Fruit fly (Drosophila melanogaster) whole organism, embryonic: ENCODE data around the gene Targ2.

Experiments
- CG11695 ChIP-seq: fragments of 200-800 bp; sonication (Bioruptor generic); IDR thresholded peaks from 3 replicates; pipeline ENCODE4 v1.3.6; 2022; ENCODE audit warnings: missing biosample characterization, missing genetic modification characterization
- CG12155 ChIP-seq: fragments of 200-800 bp; sonication (Bioruptor generic); optimal IDR thresholded peaks from 3 replicates; lab custom pipeline; 2016; ENCODE audit warnings: missing biosample characterization, missing genetic modification characterization
- CG12236 ChIP-seq: fragments of 200-800 bp; sonication (Bioruptor generic); optimal IDR thresholded peaks from 2 replicates; lab custom pipeline; 2016; ENCODE audit warnings: missing biosample characterization, missing genetic modification characterization
- CG14014 ChIP-seq: fragments of 200-800 bp; sonication (Bioruptor generic); IDR thresholded peaks from 2 replicates; pipeline ENCODE4 v1.3.6; 2022; ENCODE audit warnings: missing biosample characterization, missing genetic modification characterization
- CG14667 ChIP-seq: fragments of 200-800 bp; sonication (Bioruptor generic); IDR thresholded peaks from 2 replicates; pipeline ENCODE4 v1.3.6; 2022; ENCODE audit warnings: missing biosample characterization, missing genetic modification characterization
- CG17328 ChIP-seq: fragments of 200-800 bp; sonication (Bioruptor generic); IDR thresholded peaks from 2 replicates; pipeline ENCODE4 v1.3.6; 2022; ENCODE audit warnings: missing biosample characterization, missing genetic modification characterization
- CG2889 ChIP-seq: fragments of 200-800 bp; sonication (Bioruptor generic); IDR thresholded peaks from 3 replicates; pipeline ENCODE4 v1.3.6; 2022; ENCODE audit warnings: missing biosample characterization, missing genetic modification characterization
- CG3065 ChIP-seq: fragments of 200-800 bp; sonication (Bioruptor generic); optimal IDR thresholded peaks from 2 replicates; lab custom pipeline; 2016; ENCODE audit warnings: missing biosample characterization, missing genetic modification characterization
- CG31224 ChIP-seq: fragments of 200-800 bp; sonication (Bioruptor generic); IDR thresholded peaks from 2 replicates; pipeline ENCODE4 v1.3.6; 2022; ENCODE audit warnings: missing biosample characterization, missing genetic modification characterization
- CG31365 ChIP-seq: fragments of 200-800 bp; sonication (Bioruptor generic); optimal IDR thresholded peaks from 2 replicates; lab custom pipeline; 2018; ENCODE audit warnings: missing biosample characterization, mild to moderate bottlenecking, missing genetic modification characterization
- CG42726 ChIP-seq: fragments of 200-800 bp; sonication (Bioruptor generic); IDR thresholded peaks from 2 replicates; pipeline ENCODE4 v1.3.6; 2022; ENCODE audit warnings: missing biosample characterization, missing genetic modification characterization; ENCODE audit not compliant: partially characterized antibody
- CG5180 ChIP-seq: fragments of 200-800 bp; sonication (Bioruptor generic); optimal IDR thresholded peaks from 3 replicates; lab custom pipeline; 2017; ENCODE audit warnings: missing biosample characterization, missing genetic modification characterization, mild to moderate bottlenecking, moderate library complexity, missing genetic modification reagents
- CG6689 ChIP-seq: fragments of 200-800 bp; sonication (Bioruptor generic); IDR thresholded peaks from 2 replicates; pipeline ENCODE4 v1.3.6; 2022; ENCODE audit warnings: missing biosample characterization, missing genetic modification characterization
- CkIIα-i1 ChIP-seq: fragments of 200-800 bp; sonication (Bioruptor generic); IDR thresholded peaks from 2 replicates; pipeline ENCODE4 v1.3.6; 2022; ENCODE audit warnings: missing biosample characterization, missing genetic modification characterization
- D ChIP-seq, 2 experiments: fragments of 200-800 bp in 1 of 2; fragments of >200 bp in 1 of 2; sonication (Bioruptor generic) in 1 of 2; optimal IDR thresholded peaks; 2 replicates in 1 of 2; 3 replicates in 1 of 2; lab custom pipeline; 2017; ENCODE audit warnings: mild to moderate bottlenecking in 1 of 2, missing biosample characterization in 1 of 2, missing genetic modification characterization in 1 of 2, missing genetic modification reagents in 1 of 2
- Ets65A ChIP-seq: fragments of 200-800 bp; sonication (Bioruptor generic); peaks from one replicate; lab custom pipeline; 2016; ENCODE audit warnings: missing biosample characterization, missing genetic modification characterization
- Hey ChIP-seq: fragments of 200-800 bp; sonication (Bioruptor generic); optimal IDR thresholded peaks from 3 replicates; lab custom pipeline; 2018; ENCODE audit warnings: missing biosample characterization, mild to moderate bottlenecking, missing genetic modification characterization
- HmgZ ChIP-seq: fragments of 200-800 bp; sonication (Bioruptor generic); optimal IDR thresholded peaks from 2 replicates; lab custom pipeline; 2018; ENCODE audit warnings: missing biosample characterization, mild to moderate bottlenecking, missing genetic modification characterization
- MESR4 ChIP-seq: fragments of 200-800 bp; sonication (Bioruptor generic); optimal IDR thresholded peaks from 2 replicates; lab custom pipeline; 2018; ENCODE audit warnings: missing biosample characterization, mild to moderate bottlenecking, missing genetic modification characterization, moderate library complexity
- MTF-1 ChIP-seq: fragments of 200-800 bp; sonication (Bioruptor generic); optimal IDR thresholded peaks from 2 replicates; lab custom pipeline; 2018; ENCODE audit warnings: missing biosample characterization, mild to moderate bottlenecking, missing genetic modification characterization, borderline replicate concordance
- Mrtf ChIP-seq: fragments of 200-800 bp; sonication (Bioruptor generic); IDR thresholded peaks from 3 replicates; pipeline ENCODE4 v1.3.6; 2022; ENCODE audit warnings: missing biosample characterization, missing genetic modification characterization
- Nf-YC ChIP-seq: fragments of 200-800 bp; optimal IDR thresholded peaks from 3 replicates; lab custom pipeline; 2019; ENCODE audit warnings: missing biosample characterization, mild to moderate bottlenecking, missing genetic modification characterization, moderate library complexity
- Oli ChIP-seq: fragments of 200-800 bp; sonication (Bioruptor generic); optimal IDR thresholded peaks from 2 replicates; lab custom pipeline; 2018; ENCODE audit warnings: missing biosample characterization, mild to moderate bottlenecking, missing genetic modification characterization, moderate library complexity
- Opbp ChIP-seq: fragments of 200-800 bp; sonication (Bioruptor generic); IDR thresholded peaks from 3 replicates; pipeline ENCODE4 v1.3.6; 2022; ENCODE audit warnings: missing biosample characterization, missing genetic modification characterization; ENCODE audit not compliant: partially characterized antibody
- Sox102F ChIP-seq: fragments of 200-800 bp; sonication (Bioruptor generic); optimal IDR thresholded peaks from 2 replicates; lab custom pipeline; 2018; ENCODE audit warnings: missing biosample characterization, mild to moderate bottlenecking, missing genetic modification characterization, moderate library complexity
- Xbp1 ChIP-seq: fragments of 200-800 bp; sonication (Bioruptor generic); optimal IDR thresholded peaks from 3 replicates; lab custom pipeline; 2016; ENCODE audit warnings: missing biosample characterization, mild to moderate bottlenecking, missing genetic modification characterization
- cg ChIP-seq: fragments of 200-800 bp; sonication (Bioruptor generic); optimal IDR thresholded peaks from 3 replicates; lab custom pipeline; 2019; ENCODE audit warnings: missing biosample characterization, mild to moderate bottlenecking, missing genetic modification characterization, moderate library complexity
- dan ChIP-seq: fragments of 200-800 bp; sonication (Bioruptor generic); IDR thresholded peaks from 2 replicates; pipeline ENCODE4 v1.3.6; 2022; ENCODE audit warnings: missing biosample characterization, missing genetic modification characterization
- emc ChIP-seq: fragments of 200-800 bp; sonication (Bioruptor generic); optimal IDR thresholded peaks from 2 replicates; lab custom pipeline; 2016; ENCODE audit warnings: missing biosample characterization, missing genetic modification characterization
- esg ChIP-seq: fragments of 200-800 bp; sonication (Bioruptor generic); conservative IDR thresholded peaks from 2 replicates; pipeline ENCODE4 v1.3.6; 2022; ENCODE audit warnings: missing biosample characterization, missing genetic modification characterization
- eve ChIP-seq, 2 experiments: fragments of >200 bp; optimal IDR thresholded peaks; 2 replicates each; lab custom pipeline; 2017; ENCODE audit warnings: missing biosample characterization in 2 of 2, missing genetic modification characterization in 2 of 2
- ewg ChIP-seq: fragments of 200-800 bp; sonication (Bioruptor generic); optimal IDR thresholded peaks from 3 replicates; lab custom pipeline; 2017; ENCODE audit warnings: mild to moderate bottlenecking, missing biosample characterization, missing genetic modification reagents, missing genetic modification characterization
- gcm ChIP-seq: fragments of 200-800 bp; sonication (Bioruptor generic); optimal IDR thresholded peaks from 2 replicates; lab custom pipeline; 2019; ENCODE audit warnings: missing biosample characterization, mild to moderate bottlenecking, missing genetic modification characterization, moderate library complexity
- gsb ChIP-seq: fragments of 200-800 bp; sonication (Bioruptor generic); IDR thresholded peaks from 2 replicates; pipeline ENCODE4 v1.3.6; 2022; ENCODE audit warnings: missing biosample characterization, missing genetic modification characterization
- ham ChIP-seq: fragments of 200-800 bp; sonication (Bioruptor generic); IDR thresholded peaks from 2 replicates; pipeline ENCODE4 v1.3.6; 2022; ENCODE audit warnings: missing biosample characterization, missing genetic modification characterization
- hbn ChIP-seq: fragments of 200-800 bp; sonication (Bioruptor generic); IDR thresholded peaks from 2 replicates; pipeline ENCODE4 v1.3.6; 2022; ENCODE audit warnings: missing biosample characterization, missing genetic modification characterization; ENCODE audit not compliant: partially characterized antibody
- hkb ChIP-seq, 2 experiments: fragments of 200-800 bp in 1 of 2; fragments of >200 bp in 1 of 2; sonication (Bioruptor generic) in 1 of 2; IDR thresholded peaks in 1 of 2; optimal IDR thresholded peaks in 1 of 2; 2 replicates each; pipeline versions ENCODE4 v1.3.6 to Lab custom; 2017 to 2022; ENCODE audit warnings: missing biosample characterization in 1 of 2, missing genetic modification characterization in 1 of 2
- kay ChIP-seq: fragments of 200-800 bp; sonication (Bioruptor generic); optimal IDR thresholded peaks from 2 replicates; lab custom pipeline; 2016; ENCODE audit warnings: missing biosample characterization, missing genetic modification characterization
- nerfin-2 ChIP-seq: fragments of 200-800 bp; sonication (Bioruptor generic); IDR thresholded peaks from 2 replicates; pipeline ENCODE4 v1.3.6; 2022; ENCODE audit warnings: missing biosample characterization, missing genetic modification characterization; ENCODE audit not compliant: partially characterized antibody
- oc ChIP-seq: fragments of 200-800 bp; sonication (Bioruptor generic); optimal IDR thresholded peaks from 2 replicates; lab custom pipeline; 2018; ENCODE audit warnings: missing biosample characterization, mild to moderate bottlenecking, missing genetic modification characterization, moderate library complexity
- pb ChIP-seq: fragments of 200-800 bp; sonication (Bioruptor generic); optimal IDR thresholded peaks from 3 replicates; lab custom pipeline; 2016; ENCODE audit warnings: missing biosample characterization, missing genetic modification characterization
- prd ChIP-seq, 3 experiments: fragments of >200 bp in 2 of 3; fragments of 200-800 bp in 1 of 3; sonication (Bioruptor generic) in 1 of 3; optimal IDR thresholded peaks in 2 of 3; IDR thresholded peaks in 1 of 3; 2 replicates in 2 of 3; 3 replicates in 1 of 3; pipeline versions ENCODE4 v1.3.6 to Lab custom; 2017 to 2022; ENCODE audit warnings: missing biosample characterization in 1 of 3, missing genetic modification characterization in 1 of 3
- slp2 ChIP-seq: fragments of 200-800 bp; sonication (Bioruptor generic); optimal IDR thresholded peaks from 2 replicates; lab custom pipeline; 2016; ENCODE audit warnings: missing biosample characterization, missing genetic modification characterization
- sug ChIP-seq: fragments of 200-800 bp; optimal IDR thresholded peaks from 2 replicates; lab custom pipeline; 2019; ENCODE audit warnings: missing biosample characterization, mild to moderate bottlenecking, missing genetic modification characterization, moderate library complexity
- tna ChIP-seq: fragments of 200-800 bp; sonication (Bioruptor generic); IDR thresholded peaks from 2 replicates; pipeline ENCODE4 v1.3.6; 2022; ENCODE audit warnings: missing biosample characterization, missing genetic modification characterization; ENCODE audit not compliant: partially characterized antibody
- tx ChIP-seq: fragments of 200-800 bp; sonication (Bioruptor generic); optimal IDR thresholded peaks from 2 replicates; lab custom pipeline; 2016; ENCODE audit warnings: missing biosample characterization, missing genetic modification characterization
- wek ChIP-seq: fragments of 200-800 bp; sonication (Bioruptor generic); optimal IDR thresholded peaks from 3 replicates; lab custom pipeline; 2018; ENCODE audit warnings: missing biosample characterization, mild to moderate bottlenecking, missing genetic modification characterization, moderate library complexity
- yki ChIP-seq: fragments of >200 bp; optimal IDR thresholded peaks from 3 replicates; lab custom pipeline; 2018
- zen2 ChIP-seq: fragments of 200-800 bp; sonication (Bioruptor generic); IDR thresholded peaks from 3 replicates; pipeline ENCODE4 v1.3.6; 2022; ENCODE audit warnings: missing biosample characterization, missing genetic modification characterization; ENCODE audit not compliant: partially characterized antibody

Targ2 gene

dm6 chr3L:21171905-21172304 lies 31.1 kb downstream of the Targ2 start, which contains the start of gene Ac78C (continued):
- peak; percentile 77 for TF ChIP-seq Sox102F
- no peak for TF ChIP-seq gcm (GFP tag; lab: Kevin White, UChicago)
- no peak for TF ChIP-seq dan
- TF ChIP-seq CG6689 (GFP tag; lab: Robert Waterston, UW) = peak; percentile 78
- TF ChIP-seq CG14014 (GFP tag; lab: Robert Waterston, UW) = peak; percentile 89
- peak; percentile 90 for TF ChIP-seq pb (GFP tag; lab: Kevin White, UChicago)
- TF ChIP-seq MTF-1 (GFP tag; lab: Kevin White, UChicago) = peak; percentile 83
- peak; percentile 85 for TF ChIP-seq CG31365 (tag; lab: Kevin White, UChicago)
- TF ChIP-seq ewg (GFP tag; lab: Kevin White, UChicago) = peak; percentile 58
- peak; percentile 72 for TF ChIP-seq CG17328 (GFP tag; lab: Robert Waterston, UW)
- no peak for TF ChIP-seq cg (GFP tag; lab: Kevin White, UChicago)
- peak; percentile 35; the same call in 1 of the 2 replicates for TF ChIP-seq CkIIα-i1 (GFP tag; lab: Robert Waterston, UW)
- TF ChIP-seq CG42726 (GFP tag; lab: Robert Waterston, UW) = 0 out of 2 replicates have a peak, but pooled peaks have one; percentile 29
- peak; percentile 63 for TF ChIP-seq kay (GFP tag; lab: Kevin White, UChicago)
- TF ChIP-seq CG12236 (GFP tag; lab: Kevin White, UChicago) = peak; percentile 11
- peak; percentile 77 for TF ChIP-seq Nf-YC (tag; lab: Kevin White, UChicago)
- peak; percentile 64 for TF ChIP-seq tna
- TF ChIP-seq prd (optimal IDR thresholded peaks at IDR 0.05; lab: Kevin White, UChicago) = no peak
- TF ChIP-seq prd (GFP tag; IDR thresholded peaks at IDR 0.05; lab: Robert Waterston, UW) = peak; percentile 81
- peak; percentile 58 for TF ChIP-seq CG3065 (GFP tag; lab: Kevin White, UChicago)
- peak; percentile 59; the same call in 2 of the 3 replicates for TF ChIP-seq Opbp (GFP tag; lab: Robert Waterston, UW)
- peak; percentile 78; the same call in 2 of the 3 replicates for TF ChIP-seq CG11695
- TF ChIP-seq ham (GFP tag; lab: Robert Waterston, UW) = peak; percentile 42; the same call in 1 of the 2 replicates
- TF ChIP-seq hbn (GFP tag; lab: Robert Waterston, UW) = peak; percentile 44; the same call in 1 of the 2 replicates
- no peak for TF ChIP-seq D (optimal IDR thresholded peaks at IDR 0.05; lab: Kevin White, UChicago)
- TF ChIP-seq D (GFP tag; optimal IDR thresholded peaks at IDR 0.05; lab: Kevin White, UChicago) = peak; percentile 33
- TF ChIP-seq Xbp1 (GFP tag; lab: Kevin White, UChicago) = peak; percentile 91
- TF ChIP-seq slp2 (GFP tag; lab: Kevin White, UChicago) = peak; percentile 56
- TF ChIP-seq CG2889 (GFP tag; lab: Robert Waterston, UW) = peak; percentile 72
- peak; percentile 87 for TF ChIP-seq Mrtf (GFP tag; lab: Robert Waterston, UW)
- peak; percentile 84 for TF ChIP-seq tx (GFP tag; lab: Kevin White, UChicago)
- TF ChIP-seq esg (GFP tag; lab: Robert Waterston, UW) = peak; percentile 71
- TF ChIP-seq Hey (tag; lab: Kevin White, UChicago) = peak; percentile 82
- peak; percentile 87 for TF ChIP-seq gsb (GFP tag; lab: Robert Waterston, UW)
- TF ChIP-seq oc (tag; lab: Kevin White, UChicago) = no peak
- no peak for TF ChIP-seq eve (GFP tag; optimal IDR thresholded peaks at IDR 0.05; lab: Kevin White, UChicago)
- no peak for TF ChIP-seq hkb (optimal IDR thresholded peaks at IDR 0.05; lab: Kevin White, UChicago)
- peak; percentile 88 for TF ChIP-seq hkb (GFP tag; IDR thresholded peaks at IDR 0.05; lab: Robert Waterston, UW)
- TF ChIP-seq CG5180 (GFP tag; lab: Kevin White, UChicago) = peak; percentile 93
- TF ChIP-seq zen2 (GFP tag; lab: Robert Waterston, UW) = no peak
- peak; percentile 84 for TF ChIP-seq emc (GFP tag; lab: Kevin White, UChicago)
- no peak for TF ChIP-seq yki (lab: Kevin White, UChicago)
- TF ChIP-seq CG12155 (GFP tag; lab: Kevin White, UChicago) = peak; percentile 64
- TF ChIP-seq nerfin-2 (GFP tag; lab: Robert Waterston, UW) = peak; percentile 36; the same call in 1 of the 2 replicates
- TF ChIP-seq CG14667 (GFP tag; lab: Robert Waterston, UW) = peak; percentile 68
- peak; percentile 65 for TF ChIP-seq CG31224 (GFP tag; lab: Robert Waterston, UW)
- peak; percentile 77 for TF ChIP-seq Oli (tag; lab: Kevin White, UChicago)
- TF ChIP-seq wek (GFP tag; lab: Kevin White, UChicago) = peak; percentile 77
- peak; percentile 92 for TF ChIP-seq sug (tag; lab: Kevin White, UChicago)
- peak; percentile 96 for TF ChIP-seq HmgZ
- TF ChIP-seq MESR4 (GFP tag; lab: Kevin White, UChicago) = peak; percentile 14
- peak; percentile 99 for TF ChIP-seq Ets65A
